Worm (Caenorhabditis elegans) whole organism, late embryonic: ENCODE results near the gene C50F4.10.

Source experiments
- C08G9.2 ChIP-seq: sonication (generic microtip); optimal IDR thresholded peaks from 2 replicates; lab custom pipeline; 2016; ENCODE audit warnings: mild to moderate bottlenecking, missing genetic modification characterization, moderate library complexity, missing compliant biosample characterization
- F13H6.1 ChIP-seq: sonication (generic microtip); optimal IDR thresholded peaks from 2 replicates; lab custom pipeline; 2016; ENCODE audit warnings: missing genetic modification characterization, missing compliant biosample characterization
- K09A11.1 ChIP-seq: sonication (generic microtip); optimal IDR thresholded peaks from 2 replicates; lab custom pipeline; 2017; ENCODE audit warnings: antibody characterized with exemption, mild to moderate bottlenecking, missing genetic modification characterization, missing compliant biosample characterization; ENCODE audit not compliant: insufficient read depth
- T23F11.4 ChIP-seq: fragments of 200-800 bp; sonication (Bioruptor generic); optimal IDR thresholded peaks from 2 replicates; lab custom pipeline; 2018; ENCODE audit warnings: mild to moderate bottlenecking, missing genetic modification characterization, missing compliant biosample characterization
- Y22D7AL.16 ChIP-seq: sonication (generic microtip); optimal IDR thresholded peaks from 2 replicates; lab custom pipeline; 2016; ENCODE audit warnings: missing genetic modification characterization, missing compliant biosample characterization
- ceh-18 ChIP-seq: sonication (generic microtip); optimal IDR thresholded peaks from 2 replicates; lab custom pipeline; 2016; ENCODE audit warnings: missing genetic modification characterization, missing compliant biosample characterization
- ceh-19 ChIP-seq: fragments of 200-800 bp; sonication (Bioruptor generic); optimal IDR thresholded peaks from 2 replicates; lab custom pipeline; 2018; ENCODE audit warnings: mild to moderate bottlenecking, missing genetic modification characterization, missing compliant biosample characterization
- ceh-2 ChIP-seq: sonication (generic microtip); optimal IDR thresholded peaks from 2 replicates; lab custom pipeline; 2016; ENCODE audit warnings: missing genotype, missing genetic modification characterization, missing compliant biosample characterization
- ceh-24 ChIP-seq: sonication (generic microtip); optimal IDR thresholded peaks from 2 replicates; lab custom pipeline; 2016; ENCODE audit warnings: mild to moderate bottlenecking, missing genetic modification characterization, missing compliant biosample characterization
- ceh-30 ChIP-seq: fragments of 150-350 bp; optimal IDR thresholded peaks from 2 replicates; lab custom pipeline; 2014; ENCODE audit warnings: missing biosample characterization, missing genetic modification characterization
- ceh-31 ChIP-seq: sonication (generic microtip); optimal IDR thresholded peaks from 2 replicates; lab custom pipeline; 2016; ENCODE audit warnings: missing genetic modification characterization, missing compliant biosample characterization
- ceh-34 ChIP-seq: sonication (generic microtip); optimal IDR thresholded peaks from 2 replicates; lab custom pipeline; 2016; ENCODE audit warnings: mild to moderate bottlenecking, missing genetic modification characterization, missing compliant biosample characterization
- ceh-48 ChIP-seq: sonication (generic microtip); optimal IDR thresholded peaks from 2 replicates; lab custom pipeline; 2016; ENCODE audit warnings: missing genetic modification characterization, inconsistent platforms, missing compliant biosample characterization
- che-1 ChIP-seq: sonication (generic microtip); optimal IDR thresholded peaks from 2 replicates; lab custom pipeline; 2016; ENCODE audit warnings: mild to moderate bottlenecking, missing genetic modification characterization, missing compliant biosample characterization
- dmd-4 ChIP-seq: sonication (generic microtip); optimal IDR thresholded peaks from 2 replicates; lab custom pipeline; 2016; ENCODE audit warnings: borderline replicate concordance, missing genetic modification characterization, missing compliant biosample characterization
- dve-1 ChIP-seq: sonication (generic microtip); optimal IDR thresholded peaks from 2 replicates; lab custom pipeline; 2017; ENCODE audit warnings: antibody characterized with exemption, mild to moderate bottlenecking, missing genetic modification characterization, missing compliant biosample characterization
- elt-2 ChIP-seq: sonication (generic microtip); optimal IDR thresholded peaks from 2 replicates; lab custom pipeline; 2016; ENCODE audit warnings: missing genetic modification reagents, missing genetic modification characterization, missing compliant biosample characterization
- ets-4 ChIP-seq: sonication (generic microtip); optimal IDR thresholded peaks from 2 replicates; lab custom pipeline; 2016; ENCODE audit warnings: missing genetic modification characterization, missing compliant biosample characterization
- fax-1 ChIP-seq: sonication (generic microtip); optimal IDR thresholded peaks from 2 replicates; lab custom pipeline; 2016; ENCODE audit warnings: missing genotype, missing genetic modification characterization, missing compliant biosample characterization
- fkh-10 ChIP-seq: fragments of 150-350 bp; optimal IDR thresholded peaks from 2 replicates; lab custom pipeline; 2014; ENCODE audit warnings: missing biosample characterization, missing genetic modification reagents, missing genetic modification characterization
- fkh-6 ChIP-seq: sonication (generic microtip); optimal IDR thresholded peaks from 2 replicates; lab custom pipeline; 2016; ENCODE audit warnings: missing genetic modification characterization, missing compliant biosample characterization
- gmeb-2 ChIP-seq: sonication (generic microtip); optimal IDR thresholded peaks from 2 replicates; lab custom pipeline; 2016; ENCODE audit warnings: missing genetic modification characterization, inconsistent platforms, missing compliant biosample characterization
- lim-6 ChIP-seq: sonication (generic microtip); optimal IDR thresholded peaks from 2 replicates; lab custom pipeline; 2016; ENCODE audit warnings: missing genetic modification characterization, missing compliant biosample characterization
- lin-11 ChIP-seq: fragments of 200-800 bp; sonication (Bioruptor generic); optimal IDR thresholded peaks from 2 replicates; lab custom pipeline; 2018; ENCODE audit warnings: mild to moderate bottlenecking, missing genetic modification characterization, missing compliant biosample characterization
- madf-2 ChIP-seq: sonication (generic microtip); optimal IDR thresholded peaks from 2 replicates; lab custom pipeline; 2017; ENCODE audit warnings: missing genetic modification characterization, missing compliant biosample characterization
- mec-3 ChIP-seq: sonication (generic microtip); optimal IDR thresholded peaks from 2 replicates; lab custom pipeline; 2016; ENCODE audit warnings: borderline replicate concordance, missing genetic modification characterization, missing compliant biosample characterization
- nhr-11 ChIP-seq: fragments of 150-350 bp; optimal IDR thresholded peaks from 2 replicates; lab custom pipeline; 2014; ENCODE audit warnings: missing biosample characterization, missing genetic modification characterization
- nhr-232 ChIP-seq: sonication (generic microtip); optimal IDR thresholded peaks from 2 replicates; lab custom pipeline; 2016; ENCODE audit warnings: missing genetic modification characterization, missing compliant biosample characterization
- pag-3 ChIP-seq: sonication (generic microtip); optimal IDR thresholded peaks from 2 replicates; lab custom pipeline; 2016; ENCODE audit warnings: missing compliant biosample characterization, missing genetic modification characterization, borderline replicate concordance
- pat-9 ChIP-seq: fragments of 200-800 bp; sonication (Bioruptor generic); optimal IDR thresholded peaks from 2 replicates; lab custom pipeline; 2018; ENCODE audit warnings: mild to moderate bottlenecking, missing genetic modification characterization, moderate library complexity, missing compliant biosample characterization
- pax-1 ChIP-seq: fragments of 150-350 bp; optimal IDR thresholded peaks from 2 replicates; lab custom pipeline; 2014; ENCODE audit warnings: missing biosample characterization, missing genetic modification characterization
- pha-2 ChIP-seq: sonication (generic microtip); optimal IDR thresholded peaks from 2 replicates; lab custom pipeline; 2017; ENCODE audit warnings: mild to moderate bottlenecking, missing genetic modification characterization, missing compliant biosample characterization
- pqm-1 ChIP-seq: sonication (generic microtip); optimal IDR thresholded peaks from 2 replicates; lab custom pipeline; 2016; ENCODE audit warnings: missing genetic modification characterization, missing compliant biosample characterization
- ref-2 ChIP-seq: sonication (generic microtip); optimal IDR thresholded peaks from 2 replicates; lab custom pipeline; 2016; ENCODE audit warnings: missing genetic modification characterization, missing compliant biosample characterization
- rnt-1 ChIP-seq: sonication (generic microtip); optimal IDR thresholded peaks from 2 replicates; lab custom pipeline; 2016; ENCODE audit warnings: missing genetic modification characterization, missing compliant biosample characterization
- sdc-2 ChIP-seq: sonication (generic microtip); optimal IDR thresholded peaks from 2 replicates; lab custom pipeline; 2016; ENCODE audit warnings: missing genotype, missing genetic modification characterization, missing compliant biosample characterization
- sox-4 ChIP-seq: sonication (generic microtip); optimal IDR thresholded peaks from 2 replicates; lab custom pipeline; 2017; ENCODE audit warnings: mild to moderate bottlenecking, missing genetic modification characterization, inconsistent platforms, missing compliant biosample characterization
- syd-9 ChIP-seq: sonication (generic microtip); optimal IDR thresholded peaks from 2 replicates; lab custom pipeline; 2016; ENCODE audit warnings: mild to moderate bottlenecking, missing genetic modification characterization, moderate library complexity, missing compliant biosample characterization
- ttx-3 ChIP-seq: sonication (generic microtip); optimal IDR thresholded peaks from 2 replicates; lab custom pipeline; 2016; ENCODE audit warnings: missing genetic modification reagents, missing genetic modification characterization, missing compliant biosample characterization
- unc-42 ChIP-seq: sonication (generic microtip); optimal IDR thresholded peaks from 2 replicates; lab custom pipeline; 2016; ENCODE audit warnings: missing genotype, missing genetic modification characterization, missing compliant biosample characterization
- unc-55 ChIP-seq: sonication (generic microtip); optimal IDR thresholded peaks from 2 replicates; lab custom pipeline; 2017; ENCODE audit warnings: missing biosample characterization, missing genetic modification reagents, missing genetic modification characterization
- unc-86 ChIP-seq: sonication (generic microtip); optimal IDR thresholded peaks from 2 replicates; lab custom pipeline; 2016; ENCODE audit warnings: missing genetic modification characterization, missing compliant biosample characterization
- zip-5 ChIP-seq: sonication (generic microtip); optimal IDR thresholded peaks from 2 replicates; lab custom pipeline; 2016; ENCODE audit warnings: missing genetic modification characterization, missing compliant biosample characterization

Gene C50F4.10

ce11 chrV:9507742-9508141, 23.6 kb downstream of the C50F4.10 start, which contains the start of gene acs-14:
acs-14 (plus strand) TSS chrV:9508132.
- no peak for TF ChIP-seq fkh-10 (GFP tag; lab: Kevin White, UChicago)
- TF ChIP-seq elt-2 (tag; lab: Kevin White, UChicago) = peak; percentile 40

ce11 chrV:9506931-9507330, 24.4 kb downstream of the C50F4.10 start:
- TF ChIP-seq fkh-6 (tag; lab: Kevin White, UChicago) (no peak), fax-1 (no peak), elt-2 (tag; lab: Kevin White, UChicago) (peak; percentile 1)

ce11 chrV:9504474-9504960, 26.9 kb downstream of the C50F4.10 start, which contains the start of gene haao-1:
haao-1 (plus strand) TSS chrV:9504910.
- TF ChIP-seq lim-6 (tag; lab: Kevin White, UChicago) (no peak), dve-1 (tag; lab: Kevin White, UChicago) (no peak), sox-4 (tag; lab: Kevin White, UChicago) (no peak), pha-2 (tag; lab: Kevin White, UChicago) (no peak), fkh-10 (GFP tag; lab: Kevin White, UChicago) (no peak), ets-4 (tag; lab: Kevin White, UChicago) (no peak), pag-3 (tag; lab: Kevin White, UChicago) (no peak), rnt-1 (tag; lab: Kevin White, UChicago) (no peak), zip-5 (tag; lab: Kevin White, UChicago) (no peak), K09A11.1 (no peak), gmeb-2 (no peak), ref-2 (tag; lab: Kevin White, UChicago) (no peak), ceh-31 (tag; lab: Kevin White, UChicago) (no peak), che-1 (tag; lab: Kevin White, UChicago) (no peak), ceh-2 (tag; lab: Kevin White, UChicago) (no peak), pat-9 (tag; lab: Kevin White, UChicago) (no peak), lin-11 (tag; lab: Kevin White, UChicago) (no peak), unc-55 (GFP tag; lab: Kevin White, UChicago) (no peak), T23F11.4 (GFP tag; lab: Kevin White, UChicago) (no peak), nhr-11 (tag; lab: Kevin White, UChicago) (no peak)

ce11 chrV:9503152-9503817, 28.1 kb downstream of the C50F4.10 start:
- TF ChIP-seq pat-9 (tag; lab: Kevin White, UChicago) (peak; percentile 90), F13H6.1 (tag; lab: Kevin White, UChicago) (peak; percentile 65), C08G9.2 (peak; percentile 77), sdc-2 (tag; lab: Kevin White, UChicago) (peak; percentile 78), ceh-48 (peak; percentile 78), dmd-4 (tag; lab: Kevin White, UChicago) (peak; percentile 59), lim-6 (tag; lab: Kevin White, UChicago) (no peak), nhr-232 (tag; lab: Kevin White, UChicago) (peak; percentile 82), syd-9 (tag; lab: Kevin White, UChicago) (peak; percentile 88), ceh-34 (peak; percentile 92), ceh-2 (tag; lab: Kevin White, UChicago) (peak; percentile 77), Y22D7AL.16 (tag; lab: Kevin White, UChicago) (peak; percentile 76), ceh-18 (peak; percentile 74), dve-1 (tag; lab: Kevin White, UChicago) (peak; percentile 56), pax-1 (tag; lab: Kevin White, UChicago) (no peak), sox-4 (tag; lab: Kevin White, UChicago) (peak; percentile 78), mec-3 (tag; lab: Kevin White, UChicago) (peak; percentile 57), T23F11.4 (GFP tag; lab: Kevin White, UChicago) (peak; percentile 90), pqm-1 (tag; lab: Kevin White, UChicago) (peak; percentile 45), ceh-24 (tag; lab: Kevin White, UChicago) (peak; percentile 62), ceh-19 (GFP tag; lab: Kevin White, UChicago) (peak; percentile 90), rnt-1 (tag; lab: Kevin White, UChicago) (peak; percentile 66), ttx-3 (peak; percentile 87), madf-2 (tag; lab: Kevin White, UChicago) (peak; percentile 81), ceh-30 (tag; lab: Kevin White, UChicago) (no peak), zip-5 (tag; lab: Kevin White, UChicago) (peak; percentile 47), unc-42 (peak; percentile 84), fkh-10 (GFP tag; lab: Kevin White, UChicago) (peak; percentile 62), unc-86 (tag; lab: Kevin White, UChicago) (peak; percentile 88), gmeb-2 (peak; percentile 92)
